Worm (Caenorhabditis elegans) whole organism, young adult: ENCODE results near the gene syf-2.
A peak's percentile ranks its signal among the peaks of the same experiment; 100 is the strongest.

ENCODE experiments used
- B0019.2 ChIP-seq: fragments of 200-800 bp; sonication (Bioruptor generic); conservative IDR thresholded peaks from 2 replicates; pipeline ENCODE4 v1.3.6; 2022; ENCODE audit warnings: missing genetic modification reagents, missing genetic modification characterization, missing compliant biosample characterization
- F10E7.11 ChIP-seq: sonication (generic microtip); optimal IDR thresholded peaks from 2 replicates; lab custom pipeline; 2017; ENCODE audit warnings: mild to moderate bottlenecking, missing genetic modification characterization, moderate library complexity, missing compliant biosample characterization
- F22D6.2 ChIP-seq: sonication (generic microtip); optimal IDR thresholded peaks from 2 replicates; lab custom pipeline; 2016; ENCODE audit warnings: mild to moderate bottlenecking, missing genetic modification characterization, missing compliant biosample characterization
- F23B12.7 ChIP-seq: sonication (generic microtip); optimal IDR thresholded peaks from 2 replicates; lab custom pipeline; 2017; ENCODE audit warnings: missing genetic modification characterization, mild to moderate bottlenecking, missing compliant biosample characterization, antibody characterized with exemption, moderate library complexity; ENCODE audit not compliant: insufficient read depth
- F49E8.2 ChIP-seq: sonication (generic microtip); optimal IDR thresholded peaks from 3 replicates; lab custom pipeline; 2017; ENCODE audit warnings: missing genetic modification characterization, mild to moderate bottlenecking, missing compliant biosample characterization, antibody characterized with exemption, moderate library complexity; ENCODE audit not compliant: insufficient read depth
- F57A8.1 ChIP-seq: fragments of 200-800 bp; sonication (Bioruptor generic); optimal IDR thresholded peaks from 2 replicates; lab custom pipeline; 2018; ENCODE audit warnings: mild to moderate bottlenecking, missing genetic modification characterization, moderate library complexity, missing compliant biosample characterization
- Y53G8AR.9 ChIP-seq: fragments of 200-800 bp; sonication (Bioruptor generic); conservative IDR thresholded peaks from 2 replicates; pipeline ENCODE4 v1.3.6; 2022; ENCODE audit warnings: missing genetic modification reagents, missing genetic modification characterization, missing compliant biosample characterization
- Y95B8A.8 ChIP-seq: fragments of 200-800 bp; sonication (Bioruptor generic); IDR thresholded peaks from 2 replicates; pipeline ENCODE4 v1.3.6; 2022; ENCODE audit warnings: missing genetic modification reagents, missing genetic modification characterization, missing compliant biosample characterization
- akir-1 ChIP-seq: fragments of 200-800 bp; sonication (Bioruptor generic); optimal IDR thresholded peaks from 2 replicates; lab custom pipeline; 2018; ENCODE audit warnings: mild to moderate bottlenecking, missing genetic modification characterization, moderate library complexity, missing compliant biosample characterization
- aptf-2 ChIP-seq: fragments of 200-800 bp; sonication (Bioruptor generic); conservative IDR thresholded peaks from 2 replicates; pipeline ENCODE4 v1.3.6; 2022; ENCODE audit warnings: missing genetic modification reagents, missing genetic modification characterization, missing compliant biosample characterization
- aptf-3 ChIP-seq: fragments of 200-800 bp; sonication (Bioruptor generic); IDR thresholded peaks from 2 replicates; pipeline ENCODE4 v1.3.6; 2022; ENCODE audit warnings: missing genetic modification characterization, missing compliant biosample characterization
- athp-1 ChIP-seq: sonication (generic microtip); optimal IDR thresholded peaks from 2 replicates; lab custom pipeline; 2017; ENCODE audit warnings: mild to moderate bottlenecking, missing genetic modification characterization, missing compliant biosample characterization
- bed-1 ChIP-seq: fragments of 200-800 bp; sonication (Bioruptor generic); IDR thresholded peaks from 2 replicates; pipeline ENCODE4 v1.3.6; 2022; ENCODE audit warnings: missing genetic modification reagents, missing genetic modification characterization, missing compliant biosample characterization
- bed-2 ChIP-seq: fragments of 200-800 bp; sonication (Bioruptor generic); IDR thresholded peaks from 2 replicates; pipeline ENCODE4 v1.3.6; 2022; ENCODE audit warnings: missing genetic modification reagents, missing genetic modification characterization, missing compliant biosample characterization
- cebp-1 ChIP-seq, 2 experiments: fragments of 200-800 bp in 1 of 2; sonication (Bioruptor generic) in 1 of 2; sonication (generic microtip) in 1 of 2; IDR thresholded peaks in 1 of 2; optimal IDR thresholded peaks in 1 of 2; 2 replicates each; pipeline versions ENCODE4 v1.3.6 to Lab custom; 2017 to 2022; ENCODE audit warnings: missing compliant biosample characterization in 2 of 2, missing genetic modification characterization in 2 of 2, mild to moderate bottlenecking in 1 of 2, missing genetic modification reagents in 1 of 2, moderate library complexity in 1 of 2
- ceh-100 ChIP-seq: fragments of 200-800 bp; sonication (Bioruptor generic); IDR thresholded peaks from 2 replicates; pipeline ENCODE4 v1.3.6; 2022; ENCODE audit warnings: missing genetic modification reagents, missing genetic modification characterization, missing compliant biosample characterization
- ceh-58 ChIP-seq: fragments of 200-800 bp; sonication (Bioruptor generic); IDR thresholded peaks from 2 replicates; pipeline ENCODE4 v1.3.6; 2022; ENCODE audit warnings: missing genetic modification characterization, missing compliant biosample characterization
- chd-7 ChIP-seq: sonication (generic microtip); optimal IDR thresholded peaks from 2 replicates; lab custom pipeline; 2016; ENCODE audit warnings: mild to moderate bottlenecking, missing genetic modification characterization, moderate library complexity, missing compliant biosample characterization
- die-1 ChIP-seq: sonication (generic microtip); optimal IDR thresholded peaks from 2 replicates; lab custom pipeline; 2016; ENCODE audit warnings: missing genotype, mild to moderate bottlenecking, missing genetic modification characterization, missing compliant biosample characterization
- egrh-3 ChIP-seq: fragments of 200-800 bp; sonication (Bioruptor generic); IDR thresholded peaks from 2 replicates; pipeline ENCODE4 v1.3.6; 2022; ENCODE audit warnings: missing genetic modification reagents, missing genetic modification characterization, missing compliant biosample characterization
- fkh-3 ChIP-seq: sonication (generic microtip); optimal IDR thresholded peaks from 2 replicates; lab custom pipeline; 2016; ENCODE audit warnings: mild to moderate bottlenecking, missing genetic modification characterization, missing compliant biosample characterization
- hmg-1.2 ChIP-seq: fragments of 200-800 bp; sonication (Bioruptor generic); IDR thresholded peaks from 2 replicates; pipeline ENCODE4 v1.3.6; 2022; ENCODE audit warnings: missing genetic modification reagents, missing genetic modification characterization, missing compliant biosample characterization
- hrde-1 ChIP-seq: sonication (generic microtip); optimal IDR thresholded peaks from 2 replicates; lab custom pipeline; 2016; ENCODE audit warnings: missing genetic modification characterization, mild to moderate bottlenecking, missing compliant biosample characterization, moderate library complexity, missing genotype, missing genetic modification reagents, borderline replicate concordance
- lag-1 ChIP-seq: fragments of 200-800 bp; sonication (Bioruptor generic); IDR thresholded peaks from 2 replicates; pipeline ENCODE4 v1.3.6; 2022; ENCODE audit warnings: missing genetic modification reagents, missing genetic modification characterization, missing compliant biosample characterization
- let-607 ChIP-seq, 2 experiments: fragments of 200-800 bp in 1 of 2; sonication (Bioruptor generic) in 1 of 2; sonication (generic microtip) in 1 of 2; optimal IDR thresholded peaks; 2 replicates each; lab custom pipeline; 2016 to 2018; ENCODE audit warnings: mild to moderate bottlenecking in 2 of 2, missing compliant biosample characterization in 2 of 2, missing genetic modification characterization in 2 of 2, moderate library complexity in 2 of 2, missing genotype in 1 of 2
- lin-40 ChIP-seq: sonication (generic microtip); optimal IDR thresholded peaks from 2 replicates; lab custom pipeline; 2016; ENCODE audit warnings: missing genetic modification characterization, mild to moderate bottlenecking, missing compliant biosample characterization, missing genotype, missing genetic modification reagents
- lir-1 ChIP-seq: fragments of 200-800 bp; sonication (Bioruptor generic); conservative IDR thresholded peaks from 2 replicates; pipeline ENCODE4 v1.3.6; 2022; ENCODE audit warnings: missing genetic modification reagents, missing genetic modification characterization, missing compliant biosample characterization
- lsl-1 ChIP-seq: fragments of 200-800 bp; sonication (Bioruptor generic); optimal IDR thresholded peaks from 2 replicates; lab custom pipeline; 2018; ENCODE audit warnings: mild to moderate bottlenecking, missing genetic modification characterization, moderate library complexity, missing compliant biosample characterization
- madf-10 ChIP-seq: sonication (generic microtip); optimal IDR thresholded peaks from 2 replicates; lab custom pipeline; 2016; ENCODE audit warnings: mild to moderate bottlenecking, missing genetic modification characterization, missing compliant biosample characterization
- mel-28 ChIP-seq: sonication (generic microtip); optimal IDR thresholded peaks from 2 replicates; lab custom pipeline; 2016; ENCODE audit warnings: borderline replicate concordance, mild to moderate bottlenecking, missing genetic modification characterization, missing compliant biosample characterization
- nfya-1 ChIP-seq: sonication (generic microtip); optimal IDR thresholded peaks from 2 replicates; lab custom pipeline; 2017; ENCODE audit warnings: antibody characterized with exemption, missing compliant biosample characterization, missing genetic modification characterization, borderline replicate concordance; ENCODE audit not compliant: insufficient read depth
- pbrm-1 ChIP-seq: fragments of 200-800 bp; sonication (Bioruptor generic); IDR thresholded peaks from 2 replicates; pipeline ENCODE4 v1.3.6; 2022; ENCODE audit warnings: missing genetic modification reagents, missing genetic modification characterization, missing compliant biosample characterization
- rec-8 ChIP-seq, 2 experiments: sonication (generic microtip); optimal IDR thresholded peaks; 2 replicates each; lab custom pipeline; 2016; ENCODE audit warnings: mild to moderate bottlenecking in 2 of 2, missing genetic modification characterization in 2 of 2, missing genetic modification reagents in 2 of 2, missing genotype in 2 of 2, missing biosample characterization in 1 of 2, missing compliant biosample characterization in 1 of 2, moderate library complexity in 1 of 2
- sdz-38 ChIP-seq: sonication (generic microtip); optimal IDR thresholded peaks from 2 replicates; lab custom pipeline; 2016; ENCODE audit warnings: missing genotype, missing genetic modification characterization, missing compliant biosample characterization
- snpc-3.4 ChIP-seq: sonication (generic microtip); optimal IDR thresholded peaks from 2 replicates; lab custom pipeline; 2017; ENCODE audit warnings: missing genetic modification characterization, mild to moderate bottlenecking, missing compliant biosample characterization, antibody characterized with exemption, moderate library complexity, missing genotype, missing genetic modification reagents
- unc-130 ChIP-seq: sonication (generic microtip); optimal IDR thresholded peaks from 2 replicates; lab custom pipeline; 2016; ENCODE audit warnings: missing genetic modification reagents, missing genetic modification characterization, missing compliant biosample characterization
- ztf-25 ChIP-seq: fragments of 200-800 bp; sonication (Bioruptor generic); IDR thresholded peaks from 2 replicates; pipeline ENCODE4 v1.3.6; 2022; ENCODE audit warnings: missing genetic modification reagents, missing genetic modification characterization, missing compliant biosample characterization
- ztf-26 ChIP-seq: sonication (generic microtip); optimal IDR thresholded peaks from 2 replicates; lab custom pipeline; 2017; ENCODE audit warnings: missing genetic modification characterization, missing compliant biosample characterization

syf-2 gene

DNA sequence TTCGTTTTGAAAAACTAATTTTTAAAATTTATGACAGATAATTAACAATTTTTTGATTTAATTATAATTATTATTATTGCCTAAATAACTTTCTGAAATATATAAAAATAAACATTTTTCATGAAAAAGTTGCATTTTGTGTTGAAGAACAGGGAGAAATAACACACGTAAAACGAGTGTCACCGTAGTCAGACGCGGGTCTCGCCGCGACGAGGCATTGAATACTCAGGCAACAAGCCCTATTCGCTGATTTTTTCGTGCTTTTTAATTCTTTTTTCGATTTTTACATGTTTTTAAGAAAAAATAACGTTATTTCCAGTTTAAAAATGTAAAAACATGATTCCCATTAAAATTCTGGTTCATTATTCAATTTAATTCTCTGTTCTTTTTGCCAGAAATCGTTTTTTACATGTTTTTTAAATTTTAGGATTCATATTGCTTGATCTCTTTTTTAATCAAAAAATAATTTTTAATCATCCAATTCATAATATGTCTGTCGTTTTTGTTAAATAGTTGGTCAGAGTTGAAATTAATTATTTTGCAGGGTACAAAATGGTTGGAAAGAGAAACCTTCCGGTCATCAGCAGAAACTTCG lies 46.1 kb upstream of the syf-2 start, which contains the start of gene rpl-6 (continued):
- TF ChIP-seq Y95B8A.8 (GFP tag; lab: Robert Waterston, UW) (0 out of 2 replicates have a peak, but pooled peaks have one; percentile 19), egrh-3 (GFP tag; lab: Robert Waterston, UW) (no peak), nfya-1 (tag; lab: Kevin White, UChicago) (no peak), lin-40 (tag; lab: Kevin White, UChicago) (peak; percentile 68), F49E8.2 (peak; percentile 47), hrde-1 (tag; lab: Kevin White, UChicago) (no peak), fkh-3 (tag; lab: Kevin White, UChicago) (no peak), F23B12.7 (peak; percentile 79), lsl-1 (GFP tag; lab: Kevin White, UChicago) (peak; percentile 91), F22D6.2 (tag; lab: Kevin White, UChicago) (no peak), mel-28 (tag; lab: Kevin White, UChicago) (no peak), bed-1 (GFP tag; lab: Robert Waterston, UW) (no peak), B0019.2 (no peak; the same call in 1 of the 2 replicates), F57A8.1 (GFP tag; lab: Kevin White, UChicago) (no peak), cebp-1 (GFP tag; IDR thresholded peaks at IDR 0.05; lab: Robert Waterston, UW) (no peak), cebp-1 (tag; optimal IDR thresholded peaks at IDR 0.05; lab: Kevin White, UChicago) (peak; percentile 72), pbrm-1 (GFP tag; lab: Robert Waterston, UW) (peak; percentile 72), unc-130 (GFP tag; lab: Kevin White, UChicago) (no peak), lag-1 (GFP tag; lab: Robert Waterston, UW) (no peak), bed-2 (GFP tag; lab: Robert Waterston, UW) (no peak), lir-1 (GFP tag; lab: Robert Waterston, UW) (peak; percentile 28; the same call in 1 of the 2 replicates), die-1 (no peak), Y53G8AR.9 (GFP tag; lab: Robert Waterston, UW) (peak; percentile 84), chd-7 (tag; lab: Kevin White, UChicago) (no peak), ceh-100 (GFP tag; lab: Robert Waterston, UW) (peak; percentile 29; the same call in 1 of the 2 replicates), hmg-1.2 (GFP tag; lab: Robert Waterston, UW) (peak; percentile 86), athp-1 (tag; lab: Kevin White, UChicago) (no peak), snpc-3.4 (peak; percentile 85), aptf-2 (GFP tag; lab: Robert Waterston, UW) (no peak), ztf-26 (no peak), sdz-38 (tag; lab: Kevin White, UChicago) (no peak), rec-8 (tag; optimal IDR thresholded peaks at IDR 0.05; lab: Kevin White, UChicago) (no peak), F10E7.11 (tag; lab: Kevin White, UChicago) (no peak), ztf-25 (GFP tag; lab: Robert Waterston, UW) (no peak), akir-1 (GFP tag; lab: Kevin White, UChicago) (no peak), let-607 (tag; optimal IDR thresholded peaks at IDR 0.05; lab: Kevin White, UChicago) (peak in 1 of 2 experiments; percentile 42), aptf-3 (GFP tag; lab: Robert Waterston, UW) (no peak), ceh-58 (GFP tag; lab: Robert Waterston, UW) (no peak), madf-10 (peak; percentile 4)
